Fruit fly (Drosophila melanogaster) Kc167 (cell line): ENCODE results near the gene APC4.
"Not testable (repeated sequence)": the region's sequence is repeated elsewhere in the genome, so short reads cannot be mapped to it uniquely, and the experiment has no call there.

Experiments
- Myc ChIP-seq: fragments of >200 bp; optimal IDR thresholded peaks from 2 replicates; lab custom pipeline; 2017; ENCODE audit warnings: missing external identifiers
- Sin3A ChIP-seq: fragments of >200 bp; optimal IDR thresholded peaks from 2 replicates; lab custom pipeline; 2018; ENCODE audit warnings: missing external identifiers
- h ChIP-seq: fragments of >200 bp; optimal IDR thresholded peaks from 3 replicates; lab custom pipeline; 2018; ENCODE audit warnings: missing external identifiers
- insv ChIP-seq: fragments of >200 bp; optimal IDR thresholded peaks from 3 replicates; lab custom pipeline; 2018; ENCODE audit warnings: missing external identifiers
- psq ChIP-seq: fragments of >200 bp; optimal IDR thresholded peaks from 2 replicates; lab custom pipeline; 2017; ENCODE audit warnings: missing external identifiers
- ttk ChIP-seq: sonication (Bioruptor generic); optimal IDR thresholded peaks from 2 replicates; lab custom pipeline; 2017; ENCODE audit warnings: missing external identifiers

Gene APC4

DNA sequence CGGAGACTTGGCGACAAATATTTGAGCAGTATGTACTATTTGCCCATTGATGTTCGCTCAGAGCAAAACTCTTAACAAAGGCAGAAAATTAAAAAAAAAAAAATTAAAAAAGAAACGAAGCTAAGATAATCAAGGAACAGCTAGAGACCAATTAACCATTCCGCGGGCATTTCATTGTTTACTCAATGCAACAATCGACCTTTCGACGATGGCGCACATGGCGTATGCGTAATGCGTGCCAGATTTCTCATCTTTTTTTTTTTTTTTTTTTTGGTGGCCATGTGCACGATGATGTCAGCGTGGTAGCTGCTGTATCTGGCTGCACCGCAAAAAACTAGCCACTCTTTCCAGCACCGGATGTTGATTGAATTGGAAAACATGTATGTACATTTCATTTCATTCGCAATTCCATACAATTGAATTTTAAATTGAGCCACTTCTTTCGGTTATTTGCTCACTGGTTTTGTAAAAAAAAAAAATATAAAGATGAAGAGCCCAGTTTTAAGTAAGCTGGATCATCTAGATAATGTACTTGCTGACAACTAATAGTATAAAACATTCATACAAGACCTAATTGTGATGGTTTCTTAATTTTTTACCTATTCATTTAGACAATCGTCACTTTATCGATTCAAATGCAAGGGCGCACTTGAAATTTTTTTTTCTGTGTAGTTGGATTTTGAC is 6.9 kb upstream of the APC4 start:
- TF ChIP-seq Myc (lab: Kevin White, UChicago) (no peak), insv (lab: Kevin White, UChicago) (no peak), h (lab: Kevin White, UChicago) (no peak), ttk (lab: Kevin White, UChicago) (no peak), Sin3A (lab: Kevin White, UChicago) (no peak), psq (lab: Kevin White, UChicago) (no peak)

DNA sequence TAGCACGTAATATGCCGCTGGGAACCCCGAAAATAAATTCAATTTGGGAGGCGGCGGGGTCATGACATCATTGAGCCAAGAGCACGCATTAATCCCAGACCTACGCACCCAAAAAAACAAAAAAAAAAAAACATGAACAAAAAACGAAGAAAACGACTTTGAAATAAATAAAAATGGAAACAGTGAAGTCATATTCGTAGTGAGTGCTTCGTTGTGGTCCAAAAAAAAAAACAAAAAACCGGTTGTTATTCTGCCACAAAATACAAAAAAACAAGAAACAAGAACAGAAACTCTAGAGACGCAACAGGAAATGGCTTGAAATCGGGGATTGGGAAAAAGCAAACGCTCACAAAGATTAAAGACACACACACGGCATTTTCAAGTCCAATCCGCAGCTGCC is 5.2 kb upstream of the APC4 start:
- no peak for TF ChIP-seq insv (lab: Kevin White, UChicago)
- TF ChIP-seq Myc (lab: Kevin White, UChicago), result no peak
- TF ChIP-seq ttk (lab: Kevin White, UChicago), result no peak
- no peak for TF ChIP-seq h (lab: Kevin White, UChicago)

DNA sequence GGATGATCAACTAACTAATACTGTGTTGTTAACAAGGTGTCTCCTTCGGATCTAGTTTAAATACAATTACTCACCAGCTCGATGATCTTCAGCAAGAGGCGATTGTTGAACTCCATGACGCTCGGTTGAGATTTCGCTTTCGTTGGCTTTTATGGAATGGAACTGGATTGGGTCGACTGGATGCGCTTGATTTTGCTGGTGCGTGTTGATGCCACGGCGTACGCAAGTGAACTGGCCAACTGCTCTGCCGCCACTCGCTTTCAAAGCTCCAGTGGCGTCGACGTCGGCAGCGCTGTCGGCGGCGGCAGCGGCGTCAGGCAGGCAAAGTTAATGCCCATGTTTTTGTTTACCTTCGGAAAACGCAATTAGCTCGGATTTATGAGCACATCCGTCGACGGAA is 4.5 kb upstream of the APC4 start, which contains the start of gene CG44325:
Gene CG44325 (minus strand): TSS at position 237 of the 400 bp plus-strand sequence.
- TF ChIP-seq insv (lab: Kevin White, UChicago), result no peak
- TF ChIP-seq Sin3A (lab: Kevin White, UChicago), result no peak
- no peak for TF ChIP-seq Myc (lab: Kevin White, UChicago)
- TF ChIP-seq h (lab: Kevin White, UChicago), result no peak
- TF ChIP-seq ttk (lab: Kevin White, UChicago), result no peak
- no peak for TF ChIP-seq psq (lab: Kevin White, UChicago)

DNA sequence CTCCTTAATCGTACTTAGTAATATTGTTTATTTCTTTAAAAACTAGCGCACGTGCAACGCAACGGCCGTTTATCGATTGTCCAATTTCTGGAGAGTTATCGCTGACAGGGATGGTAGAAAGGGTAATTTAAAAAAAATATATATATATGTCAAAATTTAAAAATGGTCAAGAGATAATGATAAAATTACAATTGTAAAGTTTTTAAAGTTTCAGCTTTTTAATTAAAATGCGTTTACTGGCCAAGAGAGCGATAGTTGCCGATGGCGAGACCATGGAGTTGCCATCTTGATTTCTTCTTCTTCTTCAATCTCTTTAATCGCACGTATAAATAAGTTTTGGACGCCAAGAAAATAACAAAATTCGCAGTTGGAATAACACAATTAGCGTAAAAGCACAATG is 1.8 kb upstream of the APC4 start, which contains the start of the genes CG7246 and HP1b:
Gene CG7246 (minus strand): TSS at position 96 of the 400 bp plus-strand sequence.
Gene HP1b (plus strand): TSS at position 102 of the 400 bp plus-strand sequence.
- no peak for TF ChIP-seq h (lab: Kevin White, UChicago)
- TF ChIP-seq insv (lab: Kevin White, UChicago), result no peak
- no peak for TF ChIP-seq Myc (lab: Kevin White, UChicago)
- TF ChIP-seq psq (lab: Kevin White, UChicago), result no peak
- no peak for TF ChIP-seq Sin3A (lab: Kevin White, UChicago)
- TF ChIP-seq ttk (lab: Kevin White, UChicago), result no peak

DNA sequence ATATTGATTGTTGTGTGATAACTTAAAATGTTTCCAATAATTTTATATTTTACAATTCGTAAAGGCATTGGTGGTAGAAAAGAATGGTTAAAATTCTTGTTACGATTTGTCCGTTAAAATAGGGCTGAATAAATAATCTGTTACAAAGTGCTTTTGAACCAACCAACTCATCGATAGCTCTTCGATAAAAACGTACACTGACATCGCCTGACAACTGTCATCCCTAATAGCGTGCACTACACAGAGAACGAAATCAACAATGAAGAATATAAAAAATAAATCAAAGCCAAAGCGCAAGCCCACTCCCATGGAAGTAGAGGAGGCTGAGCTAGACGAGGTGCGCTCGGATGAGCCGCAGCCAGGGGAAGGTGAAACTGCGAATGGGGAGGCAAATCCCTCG is 3.0 kb downstream of the APC4 start, which contains the start of gene CG32708:
Gene CG32708 (plus strand): TSS at position 207 of the 400 bp plus-strand sequence.
- TF ChIP-seq ttk (lab: Kevin White, UChicago) (no peak), h (lab: Kevin White, UChicago) (no peak), insv (lab: Kevin White, UChicago) (no peak), Myc (lab: Kevin White, UChicago) (no peak), psq (lab: Kevin White, UChicago) (no peak), Sin3A (lab: Kevin White, UChicago) (no peak)

DNA sequence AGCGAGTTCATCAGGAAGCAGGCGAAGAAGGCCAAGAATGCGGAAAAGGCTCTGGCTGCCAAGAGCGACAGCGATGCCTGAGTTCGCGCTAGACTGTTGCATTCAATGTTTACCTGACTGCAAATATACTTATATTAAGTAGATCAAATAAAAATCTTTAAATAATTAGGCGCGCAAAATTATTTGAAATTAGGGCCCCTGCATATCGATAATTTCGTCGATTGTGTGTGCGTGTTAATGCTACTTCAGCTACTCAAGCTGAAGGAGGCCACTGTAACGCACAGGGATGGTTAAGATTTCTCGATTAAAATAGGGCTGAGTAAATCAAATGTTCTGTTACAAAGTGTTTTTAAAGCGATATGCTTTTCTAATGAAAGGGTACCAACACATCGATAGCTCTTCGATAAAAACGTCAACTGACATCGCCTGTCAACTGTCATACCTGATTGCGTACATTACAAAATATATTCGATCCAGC is 4.0 kb downstream of the APC4 start, which contains the start of gene CG32706:
Gene CG32706 (plus strand): TSS at position 428 of the 478 bp plus-strand sequence.
- TF ChIP-seq Sin3A, psq, ttk (lab: Kevin White, UChicago): not testable (repeated sequence)

DNA sequence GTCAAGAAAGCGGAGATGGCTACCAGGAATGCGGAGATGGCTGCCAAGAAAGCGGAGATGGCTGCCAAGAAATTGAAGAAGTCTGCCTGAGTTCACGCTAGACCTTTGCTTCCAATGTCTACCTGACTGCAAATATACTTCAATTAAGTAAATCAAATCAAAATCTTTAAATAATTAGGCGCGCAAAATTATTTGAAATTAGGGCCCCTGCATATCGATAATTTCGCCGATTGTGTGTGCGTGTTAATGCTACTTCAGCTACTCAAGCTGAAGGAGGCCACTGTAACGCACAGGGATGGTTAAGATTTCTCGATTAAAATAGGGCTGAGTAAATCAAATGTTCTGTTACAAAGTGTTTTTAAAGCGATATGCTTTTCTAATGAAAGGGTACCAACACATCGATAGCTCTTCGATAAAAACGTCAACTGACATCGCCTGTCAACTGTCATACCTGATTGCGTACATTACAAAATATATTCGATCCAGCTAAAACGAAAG is 5.2 kb downstream of the APC4 start, which contains the start of gene CG6999:
Gene CG6999 (plus strand): TSS at position 448 of the 498 bp plus-strand sequence.
- TF ChIP-seq ttk, Sin3A, insv (lab: Kevin White, UChicago): not testable (repeated sequence)

DNA sequence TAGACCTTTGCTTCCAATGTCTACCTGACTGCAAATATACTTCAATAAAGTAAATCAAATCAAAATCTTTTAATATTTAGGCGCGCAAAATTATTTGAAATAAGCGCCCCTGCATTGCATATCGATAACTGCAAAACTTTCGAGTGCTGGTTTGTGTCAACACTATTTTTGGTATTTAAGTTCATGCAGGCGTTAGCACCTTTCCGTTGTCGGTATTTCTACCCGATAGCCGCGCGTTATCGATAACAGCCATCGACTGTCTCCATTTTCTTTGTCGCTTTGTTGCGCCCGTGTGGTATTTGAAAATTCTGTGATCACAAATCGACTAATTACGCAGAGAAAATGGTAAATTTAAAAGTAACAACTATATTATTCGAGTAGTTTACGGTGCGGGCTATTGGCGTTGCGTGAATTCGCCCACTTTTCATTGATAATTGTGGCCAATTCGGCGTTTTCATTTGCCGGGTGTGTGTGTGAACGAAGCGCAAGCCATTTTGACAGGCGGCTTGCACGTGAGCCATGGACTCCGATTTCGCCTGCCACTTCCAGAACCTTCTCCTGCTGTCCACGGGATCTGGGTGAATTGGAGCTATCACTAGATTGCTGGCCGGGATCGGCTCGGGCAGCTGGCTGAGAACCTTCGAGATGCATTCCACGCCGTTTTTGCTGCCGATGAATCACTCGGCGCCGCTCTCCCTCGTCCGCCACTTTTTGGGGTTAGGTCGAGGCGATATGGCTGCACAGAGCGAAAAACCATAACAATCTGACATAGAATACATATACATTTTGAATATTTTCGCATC is 6.7 kb downstream of the APC4 start, which contains the start of gene CCT2:
Gene CCT2 (plus strand): TSS at position 260 of the 803 bp plus-strand sequence.
- TF ChIP-seq Sin3A (lab: Kevin White, UChicago) (no peak), ttk (lab: Kevin White, UChicago) (no peak), Myc (lab: Kevin White, UChicago) (no peak), insv (lab: Kevin White, UChicago) (no peak), psq (lab: Kevin White, UChicago) (no peak), h (lab: Kevin White, UChicago) (no peak)

DNA sequence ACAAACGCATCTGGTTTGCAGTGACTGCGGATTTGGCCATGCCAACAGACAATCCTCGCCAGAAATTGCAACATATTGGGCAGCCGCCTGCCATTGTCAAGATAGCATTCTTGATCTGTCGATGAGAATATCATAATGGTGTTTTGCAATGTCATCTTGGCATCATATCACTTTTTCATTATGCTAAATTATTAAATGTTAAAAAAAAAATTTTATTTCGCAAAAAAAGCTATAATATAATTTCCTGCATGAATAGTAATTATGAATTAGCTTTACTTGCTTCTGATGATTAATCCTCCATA is 7.3 kb downstream of the APC4 start:
- no peak for TF ChIP-seq Sin3A (lab: Kevin White, UChicago)
- no peak for TF ChIP-seq psq (lab: Kevin White, UChicago)
- no peak for TF ChIP-seq h (lab: Kevin White, UChicago)
- TF ChIP-seq ttk (lab: Kevin White, UChicago), result no peak
- TF ChIP-seq Myc (lab: Kevin White, UChicago), result no peak
- no peak for TF ChIP-seq insv (lab: Kevin White, UChicago)

DNA sequence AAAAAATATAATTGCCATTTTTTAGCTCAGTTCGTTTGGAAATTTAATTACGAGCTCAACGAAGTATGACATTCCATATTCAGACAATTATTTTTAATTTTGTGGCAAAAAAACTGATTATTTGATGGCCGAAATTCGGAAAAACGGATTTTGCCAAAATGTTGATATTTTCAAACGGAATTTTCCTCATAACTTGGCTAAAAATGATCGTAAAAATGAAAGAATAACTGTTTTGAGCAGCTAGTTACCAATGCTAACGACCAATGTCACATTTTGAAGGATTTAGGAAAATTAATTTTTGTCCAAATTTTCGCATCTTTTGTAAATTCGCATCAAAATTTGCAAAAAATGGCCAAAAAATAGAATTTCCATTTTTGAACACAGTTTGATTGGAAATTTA is 10.3 kb downstream of the APC4 start:
- no peak for TF ChIP-seq psq (lab: Kevin White, UChicago)
- no peak for TF ChIP-seq insv (lab: Kevin White, UChicago)
- TF ChIP-seq ttk (lab: Kevin White, UChicago), result no peak
- no peak for TF ChIP-seq Sin3A (lab: Kevin White, UChicago)
- no peak for TF ChIP-seq Myc (lab: Kevin White, UChicago)
- TF ChIP-seq h (lab: Kevin White, UChicago), result no peak

DNA sequence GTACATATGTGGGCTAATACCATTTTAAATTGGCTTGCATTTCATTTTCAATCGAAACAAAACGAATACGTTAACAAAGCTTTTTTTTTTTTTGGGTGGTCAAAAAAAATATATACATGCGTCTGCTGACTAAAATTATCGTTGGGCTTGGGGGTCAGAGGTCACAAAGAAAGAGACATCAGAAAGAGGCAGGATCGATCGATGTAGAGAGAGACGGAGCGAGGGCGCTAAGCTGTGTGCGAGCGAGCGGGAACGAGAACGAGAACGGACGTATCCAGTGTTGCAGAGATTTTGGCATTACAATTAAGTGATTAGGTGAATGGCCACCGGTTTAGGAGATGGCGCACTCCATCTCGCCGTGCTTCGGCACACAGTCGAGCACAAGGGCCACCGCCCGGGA is 11.2 kb downstream of the APC4 start:
- TF ChIP-seq Sin3A (lab: Kevin White, UChicago) (no peak), psq (lab: Kevin White, UChicago) (no peak), Myc (lab: Kevin White, UChicago) (no peak), insv (lab: Kevin White, UChicago) (no peak), h (lab: Kevin White, UChicago) (no peak), ttk (lab: Kevin White, UChicago) (no peak)
